Fruit fly (Drosophila melanogaster) whole organism, embryonic: ENCODE measurements around the gene CG1136.

Experiments used
- Ada2b ChIP-seq: fragments of 200-800 bp; sonication (Bioruptor generic); IDR thresholded peaks from 2 replicates; pipeline ENCODE4 v1.3.6; 2022; ENCODE audit warnings: missing biosample characterization, missing genetic modification characterization
- Bteb2 ChIP-seq: fragments of 200-800 bp; sonication (Bioruptor generic); optimal IDR thresholded peaks from 2 replicates; lab custom pipeline; 2016; ENCODE audit warnings: missing biosample characterization, missing genetic modification characterization
- CG10321 ChIP-seq: fragments of 200-800 bp; sonication (Bioruptor generic); IDR thresholded peaks from 2 replicates; pipeline ENCODE4 v1.3.6; 2022; ENCODE audit warnings: missing biosample characterization, missing genetic modification characterization
- CG10431 ChIP-seq: fragments of 200-800 bp; sonication (Bioruptor generic); optimal IDR thresholded peaks from 3 replicates; lab custom pipeline; 2018; ENCODE audit warnings: missing biosample characterization, mild to moderate bottlenecking, missing genetic modification characterization
- CG10543 ChIP-seq: fragments of 200-800 bp; sonication (Bioruptor generic); optimal IDR thresholded peaks from 3 replicates; lab custom pipeline; 2017; ENCODE audit warnings: missing biosample characterization, mild to moderate bottlenecking, missing genetic modification characterization, moderate library complexity
- CG11695 ChIP-seq: fragments of 200-800 bp; sonication (Bioruptor generic); IDR thresholded peaks from 3 replicates; pipeline ENCODE4 v1.3.6; 2022; ENCODE audit warnings: missing biosample characterization, missing genetic modification characterization
- CG12219 ChIP-seq: fragments of 200-800 bp; sonication (Bioruptor generic); optimal IDR thresholded peaks from 3 replicates; lab custom pipeline; 2018; ENCODE audit warnings: missing biosample characterization, mild to moderate bottlenecking, missing genetic modification characterization
- CG1529 ChIP-seq: fragments of 200-800 bp; sonication (Bioruptor generic); optimal IDR thresholded peaks from 3 replicates; lab custom pipeline; 2018; ENCODE audit warnings: missing biosample characterization, missing genetic modification characterization
- CG16863 ChIP-seq: fragments of 200-800 bp; sonication (Bioruptor generic); optimal IDR thresholded peaks from 3 replicates; lab custom pipeline; 2016; ENCODE audit warnings: missing biosample characterization, missing genetic modification characterization
- CG17359 ChIP-seq: fragments of 200-800 bp; sonication (Bioruptor generic); optimal IDR thresholded peaks from 3 replicates; lab custom pipeline; 2018; ENCODE audit warnings: missing biosample characterization, mild to moderate bottlenecking, missing genetic modification characterization, moderate library complexity
- CG3163 ChIP-seq: fragments of 200-800 bp; sonication (Bioruptor generic); optimal IDR thresholded peaks from 3 replicates; lab custom pipeline; 2016; ENCODE audit warnings: missing biosample characterization, missing genetic modification characterization
- CG32767 ChIP-seq: fragments of 200-800 bp; sonication (Bioruptor generic); IDR thresholded peaks from 2 replicates; pipeline ENCODE4 v1.3.6; 2022; ENCODE audit warnings: missing biosample characterization, missing genetic modification characterization
- CG34224 ChIP-seq: fragments of 200-800 bp; sonication (Bioruptor generic); IDR thresholded peaks from 3 replicates; pipeline ENCODE4 v1.3.6; 2022; ENCODE audit warnings: missing biosample characterization, missing genetic modification characterization; ENCODE audit not compliant: partially characterized antibody
- CG34376 ChIP-seq: fragments of 200-800 bp; sonication (Bioruptor generic); optimal IDR thresholded peaks from 2 replicates; lab custom pipeline; 2018; ENCODE audit warnings: missing biosample characterization, mild to moderate bottlenecking, missing genetic modification characterization
- CG3726 ChIP-seq: fragments of 200-800 bp; sonication (Bioruptor generic); IDR thresholded peaks from 3 replicates; pipeline ENCODE4, ENCODE4 v1.3.6; 2022; ENCODE audit warnings: missing biosample characterization, missing genetic modification characterization
- CG4424 ChIP-seq: fragments of 200-800 bp; sonication (Bioruptor generic); optimal IDR thresholded peaks from 3 replicates; lab custom pipeline; 2016; ENCODE audit warnings: missing biosample characterization, missing genetic modification characterization
- CG4707 ChIP-seq: fragments of 200-800 bp; sonication (Bioruptor generic); optimal IDR thresholded peaks from 2 replicates; lab custom pipeline; 2018; ENCODE audit warnings: missing biosample characterization, mild to moderate bottlenecking, missing genetic modification characterization, moderate library complexity
- CG8359 ChIP-seq: fragments of 200-800 bp; sonication (Bioruptor generic); optimal IDR thresholded peaks from 2 replicates; lab custom pipeline; 2017; ENCODE audit warnings: missing biosample characterization, mild to moderate bottlenecking, missing genetic modification characterization, borderline replicate concordance
- CG9437 ChIP-seq: fragments of 200-800 bp; sonication (Bioruptor generic); optimal IDR thresholded peaks from 2 replicates; lab custom pipeline; 2018; ENCODE audit warnings: missing biosample characterization, mild to moderate bottlenecking, missing genetic modification characterization
- Deaf1 ChIP-seq: fragments of 200-800 bp; optimal IDR thresholded peaks from 3 replicates; lab custom pipeline; 2019; ENCODE audit warnings: missing biosample characterization, mild to moderate bottlenecking, missing genetic modification characterization, moderate library complexity
- HLH3B ChIP-seq: fragments of 200-800 bp; sonication (Bioruptor generic); IDR thresholded peaks from 2 replicates; pipeline ENCODE4 v1.3.6; 2022; ENCODE audit warnings: missing biosample characterization, missing genetic modification characterization
- Kr ChIP-seq: fragments of 200-800 bp; sonication (Bioruptor generic); optimal IDR thresholded peaks from 2 replicates; lab custom pipeline; 2017; ENCODE audit warnings: missing biosample characterization, mild to moderate bottlenecking, missing genetic modification characterization
- Lhr ChIP-seq: fragments of 200-800 bp; sonication (Bioruptor generic); optimal IDR thresholded peaks from 3 replicates; lab custom pipeline; 2017; ENCODE audit warnings: mild to moderate bottlenecking, missing biosample characterization, missing genetic modification reagents, missing genetic modification characterization
- Med ChIP-seq: fragments of 200-800 bp; sonication (Bioruptor generic); peaks from one replicate; lab custom pipeline; 2016; ENCODE audit warnings: missing biosample characterization, missing genetic modification characterization, mild to moderate bottlenecking, inconsistent platforms, moderate library complexity
- NFAT ChIP-seq: fragments of 200-800 bp; sonication (Bioruptor generic); IDR thresholded peaks from 2 replicates; pipeline ENCODE4 v1.3.6; 2022; ENCODE audit warnings: missing biosample characterization, missing genetic modification characterization
- Trl ChIP-seq, 3 experiments: fragments of >200 bp in 2 of 3; fragments of 200-800 bp in 1 of 3; sonication (Bioruptor generic) in 1 of 3; optimal IDR thresholded peaks; 2 replicates in 1 of 3; 3 replicates in 2 of 3; lab custom pipeline; 2016 to 2017; ENCODE audit warnings: missing biosample characterization in 1 of 3, missing genetic modification characterization in 1 of 3
- aop ChIP-seq: fragments of 200-800 bp; sonication (Bioruptor generic); IDR thresholded peaks from 2 replicates; pipeline ENCODE4 v1.3.6; 2022; ENCODE audit warnings: missing biosample characterization, missing genetic modification characterization
- br ChIP-seq: fragments of >200 bp; optimal IDR thresholded peaks from 2 replicates; lab custom pipeline; 2017
- cad ChIP-seq: fragments of >200 bp; optimal IDR thresholded peaks from 2 replicates; lab custom pipeline; 2017; ENCODE audit warnings: missing biosample characterization, missing genetic modification characterization
- ci ChIP-seq: fragments of 200-800 bp; sonication (Bioruptor generic); IDR thresholded peaks from 3 replicates; pipeline ENCODE4 v1.3.6; 2022; ENCODE audit warnings: missing biosample characterization, missing genetic modification characterization
- crc ChIP-seq: fragments of 200-800 bp; sonication (Bioruptor generic); optimal IDR thresholded peaks from 2 replicates; lab custom pipeline; 2016; ENCODE audit warnings: missing biosample characterization, missing genetic modification characterization
- crol ChIP-seq: fragments of 200-800 bp; sonication (Bioruptor generic); IDR thresholded peaks from 2 replicates; pipeline ENCODE4 v1.3.6; 2022; ENCODE audit warnings: missing biosample characterization, missing genetic modification characterization
- dati ChIP-seq: fragments of 200-800 bp; sonication (Bioruptor generic); IDR thresholded peaks from 2 replicates; pipeline ENCODE4 v1.3.6; 2022; ENCODE audit warnings: missing biosample characterization, missing genetic modification characterization
- gem ChIP-seq: fragments of 200-800 bp; sonication (Bioruptor generic); optimal IDR thresholded peaks from 2 replicates; lab custom pipeline; 2019; ENCODE audit warnings: missing biosample characterization, mild to moderate bottlenecking, missing genetic modification characterization, moderate library complexity
- grn ChIP-seq: fragments of 200-800 bp; sonication (Bioruptor generic); optimal IDR thresholded peaks from 3 replicates; lab custom pipeline; 2017; ENCODE audit warnings: missing biosample characterization, missing genetic modification characterization
- ham ChIP-seq: fragments of 200-800 bp; sonication (Bioruptor generic); IDR thresholded peaks from 2 replicates; pipeline ENCODE4 v1.3.6; 2022; ENCODE audit warnings: missing biosample characterization, missing genetic modification characterization
- klu ChIP-seq: fragments of 200-800 bp; sonication (Bioruptor generic); IDR thresholded peaks from 2 replicates; pipeline ENCODE4 v1.3.6; 2022; ENCODE audit warnings: missing biosample characterization, missing genetic modification characterization
- lbe ChIP-seq: fragments of 200-800 bp; sonication (Bioruptor generic); optimal IDR thresholded peaks from 2 replicates; lab custom pipeline; 2016; ENCODE audit warnings: missing biosample characterization, mild to moderate bottlenecking, missing genetic modification characterization
- mam ChIP-seq: fragments of 200-800 bp; sonication (Bioruptor generic); optimal IDR thresholded peaks from 3 replicates; lab custom pipeline; 2016; ENCODE audit warnings: missing biosample characterization, missing genetic modification characterization
- nerfin-2 ChIP-seq: fragments of 200-800 bp; sonication (Bioruptor generic); IDR thresholded peaks from 2 replicates; pipeline ENCODE4 v1.3.6; 2022; ENCODE audit warnings: missing biosample characterization, missing genetic modification characterization; ENCODE audit not compliant: partially characterized antibody
- pho ChIP-seq: fragments of 200-800 bp; sonication (Bioruptor generic); optimal IDR thresholded peaks from 2 replicates; lab custom pipeline; 2016; ENCODE audit warnings: missing biosample characterization, missing genetic modification characterization
- ro ChIP-seq: fragments of 200-800 bp; sonication (Bioruptor generic); IDR thresholded peaks from 2 replicates; pipeline ENCODE4 v1.3.6; 2022; ENCODE audit warnings: missing biosample characterization, missing genetic modification characterization
- sens ChIP-seq: fragments of 200-800 bp; sonication (Bioruptor generic); peaks from one replicate; lab custom pipeline; 2016; ENCODE audit warnings: missing biosample characterization, missing genetic modification characterization
- sim ChIP-seq: fragments of 200-800 bp; sonication (Bioruptor generic); IDR thresholded peaks from 2 replicates; pipeline ENCODE4 v1.3.6; 2022; ENCODE audit warnings: missing biosample characterization, missing genetic modification characterization
- wek ChIP-seq: fragments of 200-800 bp; sonication (Bioruptor generic); optimal IDR thresholded peaks from 3 replicates; lab custom pipeline; 2018; ENCODE audit warnings: missing biosample characterization, mild to moderate bottlenecking, missing genetic modification characterization, moderate library complexity
- wor ChIP-seq: fragments of 200-800 bp; sonication (Bioruptor generic); IDR thresholded peaks from 2 replicates; pipeline ENCODE4 v1.3.6; 2022; ENCODE audit warnings: missing biosample characterization, missing genetic modification characterization
- zen ChIP-seq: fragments of 200-800 bp; sonication (Bioruptor generic); optimal IDR thresholded peaks from 3 replicates; lab custom pipeline; 2018; ENCODE audit warnings: missing biosample characterization, mild to moderate bottlenecking, missing genetic modification characterization, moderate library complexity
- zen2 ChIP-seq: fragments of 200-800 bp; sonication (Bioruptor generic); IDR thresholded peaks from 3 replicates; pipeline ENCODE4 v1.3.6; 2022; ENCODE audit warnings: missing biosample characterization, missing genetic modification characterization; ENCODE audit not compliant: partially characterized antibody

The CG1136 gene

DNA sequence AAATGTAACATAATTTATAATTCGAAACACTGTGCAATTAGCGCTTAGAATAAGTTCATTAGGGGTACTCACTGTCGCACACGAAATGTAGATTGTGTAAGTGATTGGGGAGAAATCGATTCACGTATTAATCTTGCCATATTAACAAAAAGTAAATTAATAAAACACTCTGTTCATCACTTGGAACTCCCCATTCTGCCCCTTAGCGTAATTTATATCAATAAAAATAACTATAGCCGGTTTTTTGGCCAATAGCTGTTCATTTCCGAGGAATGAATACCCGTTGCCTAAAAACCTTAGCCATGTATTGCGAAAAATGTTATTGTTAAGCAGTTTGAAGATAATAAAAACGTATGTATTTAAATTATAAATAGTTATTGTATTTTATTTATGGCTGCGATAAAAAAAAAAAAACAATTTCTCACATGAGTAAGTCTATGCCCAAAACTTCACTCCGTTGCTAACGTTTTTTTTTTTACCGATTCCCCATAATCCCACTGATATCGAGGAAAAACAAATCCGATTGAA, 13.0 kb downstream of the CG1136 start, which contains the start of gene Ugt305A1 (continued):
- TF ChIP-seq Lhr (GFP tag; lab: Kevin White, UChicago), result no peak
- TF ChIP-seq CG9437 (GFP tag; lab: Kevin White, UChicago), result no peak
- no peak for TF ChIP-seq CG32767 (GFP tag; lab: Robert Waterston, UW)
- no peak for TF ChIP-seq zen2

DNA sequence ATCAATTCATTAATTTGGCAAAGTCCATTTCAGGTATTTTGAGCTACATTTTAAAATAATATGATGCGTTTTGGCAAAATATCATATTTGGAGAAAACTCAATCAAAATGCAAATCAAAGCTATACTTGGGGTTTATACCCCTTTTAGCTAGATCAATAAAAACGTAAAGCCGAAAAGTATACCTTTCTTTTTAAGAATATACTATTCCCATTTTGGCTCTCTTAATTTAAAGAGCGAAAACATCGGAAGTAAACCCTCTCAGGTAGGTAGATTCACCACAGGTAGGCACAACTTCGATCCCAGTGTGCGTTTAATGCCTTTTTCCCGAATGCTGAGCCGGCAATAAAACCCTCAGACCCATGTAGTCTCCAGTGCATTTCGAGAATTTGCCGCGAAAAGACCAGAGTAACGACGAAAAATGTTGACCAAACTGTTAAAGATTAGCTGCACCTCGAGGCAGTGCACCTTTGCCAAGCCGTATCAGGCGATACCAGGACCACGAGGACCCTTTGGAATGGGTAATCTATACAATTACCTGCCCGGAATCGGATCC, 15.6 kb downstream of the CG1136 start, which contains the start of gene dib:
Gene dib (plus strand): TSS at position 372 of the 554 bp plus-strand sequence.
- peak; percentile 96 for TF ChIP-seq CG3163
- TF ChIP-seq sim, result no peak
- TF ChIP-seq br (lab: Kevin White, UChicago), result no peak
- TF ChIP-seq sens (GFP tag; lab: Kevin White, UChicago), result peak; percentile 57
- TF ChIP-seq aop (GFP tag; lab: Robert Waterston, UW), result peak; percentile 62; the same call in 1 of the 2 replicates
- TF ChIP-seq mam (GFP tag; lab: Kevin White, UChicago), result no peak
- TF ChIP-seq zen, result peak; percentile 67
- peak; percentile 94 for TF ChIP-seq cad (GFP tag; lab: Kevin White, UChicago)
- TF ChIP-seq Trl (optimal IDR thresholded peaks at IDR 0.05; lab: Kevin White, UChicago), result peak; percentile 46 to 57
- no peak for TF ChIP-seq Trl (GFP tag; optimal IDR thresholded peaks at IDR 0.05; lab: Kevin White, UChicago)
- peak; percentile 46 for TF ChIP-seq Kr

DNA sequence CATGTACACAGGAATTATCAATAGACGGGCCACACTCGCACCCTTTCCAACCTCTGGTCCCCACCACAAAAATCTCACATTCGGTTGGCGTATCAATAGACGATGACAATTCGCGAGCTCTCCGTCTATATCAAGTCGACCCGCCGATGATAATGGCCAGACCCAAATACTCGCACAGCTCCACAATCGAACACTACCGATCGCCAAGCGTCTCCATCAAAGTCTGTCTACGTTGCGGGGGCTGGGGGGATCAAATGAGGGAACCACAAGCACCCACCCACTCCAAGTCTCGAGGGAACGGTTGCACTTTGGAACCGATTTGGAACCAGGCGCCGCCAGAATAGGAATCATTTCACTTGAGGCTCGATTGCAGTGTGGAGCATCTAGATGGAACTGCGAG, 22.0 kb downstream of the CG1136 start:
- no peak for TF ChIP-seq CG3726
- TF ChIP-seq wor, result no peak
- no peak for TF ChIP-seq ham (GFP tag; lab: Robert Waterston, UW)
- TF ChIP-seq CG34376 (GFP tag; lab: Kevin White, UChicago), result peak; percentile 70
- TF ChIP-seq pho (GFP tag; lab: Kevin White, UChicago), result no peak
- peak; percentile 24 for TF ChIP-seq CG10543 (GFP tag; lab: Kevin White, UChicago)
- TF ChIP-seq klu (GFP tag; lab: Robert Waterston, UW), result no peak
- TF ChIP-seq CG11695, result no peak
- 0 out of 3 replicates have a peak, but pooled peaks have one; percentile 17 for TF ChIP-seq ci (GFP tag; lab: Robert Waterston, UW)
- TF ChIP-seq lbe, result no peak
- no peak for TF ChIP-seq Bteb2
- TF ChIP-seq CG4424 (GFP tag; lab: Kevin White, UChicago), result no peak
- peak; percentile 63 for TF ChIP-seq Med (GFP tag; lab: Kevin White, UChicago)
- no peak for TF ChIP-seq CG12219
- no peak for TF ChIP-seq wek (GFP tag; lab: Kevin White, UChicago)
- peak; percentile 33 for TF ChIP-seq grn (GFP tag; lab: Kevin White, UChicago)
- no peak for TF ChIP-seq Ada2b (GFP tag; lab: Robert Waterston, UW)
- TF ChIP-seq HLH3B (GFP tag; lab: Robert Waterston, UW), result no peak
- no peak for TF ChIP-seq CG17359 (tag; lab: Kevin White, UChicago)
- 0 out of 2 replicates have a peak, but pooled peaks have one; percentile 20 for TF ChIP-seq NFAT
- peak; percentile 58 for TF ChIP-seq Deaf1 (tag; lab: Kevin White, UChicago)
- no peak for TF ChIP-seq dati (GFP tag; lab: Robert Waterston, UW)
- TF ChIP-seq CG34224, result no peak
- TF ChIP-seq CG16863 (GFP tag; lab: Kevin White, UChicago), result no peak
- TF ChIP-seq CG4707 (GFP tag; lab: Kevin White, UChicago), result no peak
- TF ChIP-seq crc (GFP tag; lab: Kevin White, UChicago), result no peak
- TF ChIP-seq nerfin-2 (GFP tag; lab: Robert Waterston, UW), result no peak
- TF ChIP-seq CG8359 (GFP tag; lab: Kevin White, UChicago), result no peak
- peak; percentile 73 for TF ChIP-seq crol (GFP tag; lab: Robert Waterston, UW)
- TF ChIP-seq CG10321 (GFP tag; lab: Robert Waterston, UW), result no peak
- no peak for TF ChIP-seq CG1529 (GFP tag; lab: Kevin White, UChicago)
- TF ChIP-seq ro (GFP tag; lab: Robert Waterston, UW), result no peak
- no peak for TF ChIP-seq CG10431 (GFP tag; lab: Kevin White, UChicago)
- TF ChIP-seq gem (tag; lab: Kevin White, UChicago), result no peak
